Worm (Caenorhabditis elegans) whole organism, mixed stage, embryonic: Measurements from ENCODE around the gene ZK930.7.

Experiments used
- cnd-1 ChIP-seq: fragments of 200-800 bp; sonication (Bioruptor generic); optimal IDR thresholded peaks from 2 replicates; lab custom pipeline; 2018; ENCODE audit warnings: mild to moderate bottlenecking, missing genetic modification characterization, missing compliant biosample characterization
- lin-13 ChIP-seq: fragments of 150-350 bp; optimal IDR thresholded peaks from 2 replicates; lab custom pipeline; 2014; ENCODE audit warnings: missing biosample characterization, missing genetic modification characterization
- lsy-2 ChIP-seq: fragments of 150-350 bp; optimal IDR thresholded peaks from 2 replicates; lab custom pipeline; 2014; ENCODE audit warnings: missing biosample characterization, missing genetic modification characterization
- mab-5 ChIP-seq: fragments of 150-350 bp; optimal IDR thresholded peaks from 2 replicates; lab custom pipeline; 2014; ENCODE audit warnings: missing biosample characterization, missing genetic modification characterization
- mep-1 ChIP-seq: fragments of 150-350 bp; optimal IDR thresholded peaks from 2 replicates; lab custom pipeline; 2017; ENCODE audit warnings: missing biosample characterization, missing genetic modification reagents, missing genetic modification characterization, inconsistent platforms
- nhr-237 ChIP-seq: fragments of 150-350 bp; optimal IDR thresholded peaks from 2 replicates; lab custom pipeline; 2014; ENCODE audit warnings: missing biosample characterization, missing genetic modification characterization
- pha-4 ChIP-seq: fragments of 150-350 bp; optimal IDR thresholded peaks from 2 replicates; lab custom pipeline; 2018; ENCODE audit warnings: missing biosample characterization, missing genetic modification reagents, missing genetic modification characterization
- sptf-1 ChIP-seq: sonication (generic microtip); optimal IDR thresholded peaks from 2 replicates; lab custom pipeline; 2017; ENCODE audit warnings: mild to moderate bottlenecking, missing genetic modification characterization, moderate library complexity, missing compliant biosample characterization
- unc-120 ChIP-seq: sonication (generic microtip); optimal IDR thresholded peaks from 2 replicates; lab custom pipeline; 2017; ENCODE audit warnings: missing genetic modification characterization, missing compliant biosample characterization; ENCODE audit not compliant: poor library complexity, severe bottlenecking
- unc-62 ChIP-seq: fragments of 150-350 bp; optimal IDR thresholded peaks from 2 replicates; lab custom pipeline; 2014; ENCODE audit warnings: missing biosample characterization, missing genetic modification reagents, missing genetic modification characterization

DNA sequence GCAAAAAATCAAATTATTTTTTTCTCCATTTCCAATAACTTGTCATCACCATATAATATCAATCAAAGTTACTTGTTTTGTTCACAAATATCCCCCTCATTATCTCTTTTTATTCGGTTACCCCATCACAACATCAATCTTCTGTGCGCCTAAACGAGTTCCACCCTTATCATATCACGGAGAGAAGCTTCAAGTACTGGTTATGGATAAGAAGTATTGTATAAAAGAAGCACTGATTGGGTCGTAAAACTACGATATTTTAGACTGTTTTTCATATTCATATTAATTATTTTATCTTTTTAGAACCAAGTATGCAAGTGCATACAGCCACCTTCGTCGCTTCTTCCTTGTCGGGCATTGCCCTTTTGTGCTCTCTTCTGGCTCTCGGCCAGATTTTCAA, 46.2 kb upstream of the ZK930.7 start, which contains the start of gene col-84:
- TF ChIP-seq cnd-1 (tag; lab: Kevin White, UChicago), result no peak
- TF ChIP-seq sptf-1 (tag; lab: Kevin White, UChicago), result no peak
- no peak for TF ChIP-seq unc-62
- TF ChIP-seq lsy-2, result no peak
- TF ChIP-seq lin-13 (tag; lab: Kevin White, UChicago), result no peak
- TF ChIP-seq unc-120, result no peak
- TF ChIP-seq pha-4 (tag; lab: Kevin White, UChicago), result no peak
- no peak for TF ChIP-seq mep-1 (tag; lab: Kevin White, UChicago)
- no peak for TF ChIP-seq mab-5 (tag; lab: Kevin White, UChicago)
- TF ChIP-seq nhr-237, result no peak
